Fruit fly (Drosophila melanogaster): ENCODE data around the gene Ino80.

DNA sequence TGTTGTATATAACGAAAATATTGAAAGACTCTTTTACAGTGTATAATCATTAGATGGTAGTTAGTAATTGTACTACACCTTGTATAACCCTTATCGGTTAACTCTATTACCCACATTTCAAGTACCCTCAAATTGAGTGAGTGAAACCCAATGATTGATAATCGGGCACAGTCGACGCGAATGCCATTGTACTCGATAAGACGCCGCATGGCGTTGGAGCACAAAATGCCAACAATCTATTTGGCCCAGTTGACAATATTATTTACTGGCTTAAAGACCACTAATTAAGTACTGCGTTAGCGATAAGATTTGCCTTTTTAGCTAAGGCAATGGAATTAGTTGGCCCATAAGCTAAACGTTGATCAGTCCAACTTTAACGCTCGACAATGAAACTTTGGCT lies 15.3 kb downstream of the Ino80 start, which contains the start of gene CG3734:
- TF ChIP-seq EcR (GFP tag; optimal IDR thresholded peaks at IDR 0.05) = no peak
- TF ChIP-seq rn (GFP tag; IDR thresholded peaks at IDR 0.05) = no peak
- TF ChIP-seq CG8301 (tag; optimal IDR thresholded peaks at IDR 0.05) = no peak
- TF ChIP-seq Pif1A (GFP tag; optimal IDR thresholded peaks at IDR 0.05) = no peak
- no peak for TF ChIP-seq CG34367 (tag; optimal IDR thresholded peaks at IDR 0.05)
- TF ChIP-seq Ets98B (GFP tag; IDR thresholded peaks at IDR 0.05) = no peak
- no peak for TF ChIP-seq CG8159 (tag; optimal IDR thresholded peaks at IDR 0.05)
